Fruit fly (Drosophila melanogaster) ovary, adult (tissue): ENCODE results near the gene CG12316.

ENCODE experiments used
- CG17801 ChIP-seq: fragments of 200-800 bp; optimal IDR thresholded peaks from 2 replicates; lab custom pipeline; 2019; ENCODE audit warnings: missing biosample characterization, mild to moderate bottlenecking, missing genetic modification characterization, moderate library complexity; ENCODE audit not compliant: partially characterized antibody

Gene CG12316

dm6 chr3L:15136659-15137572 is at the start of gene CG12316:
CG12316 (minus strand) TSS chr3L:15136934.
- TF ChIP-seq CG17801 (GFP tag; lab: Kevin White, UChicago): peak; percentile 68

- TF ChIP-seq CG17801 (GFP tag; lab: Kevin White, UChicago): no peak
Observed at dm6 chr3L:15180816-15181215, 44.1 kb upstream of the CG12316 start.

dm6 chr3L:15178618-15179017 is 41.9 kb upstream of the CG12316 start:
- no peak for TF ChIP-seq CG17801 (GFP tag; lab: Kevin White, UChicago)

- no peak for TF ChIP-seq CG17801 (GFP tag; lab: Kevin White, UChicago)
Observed at dm6 chr3L:15176641-15177215, 40.0 kb upstream of the CG12316 start.

dm6 chr3L:15174823-15175222 is 38.1 kb upstream of the CG12316 start:
- TF ChIP-seq CG17801 (GFP tag; lab: Kevin White, UChicago): no peak

- no peak for TF ChIP-seq CG17801 (GFP tag; lab: Kevin White, UChicago)
Observed at dm6 chr3L:15174086-15174485, 37.4 kb upstream of the CG12316 start.

- TF ChIP-seq CG17801 (GFP tag; lab: Kevin White, UChicago): no peak
Observed at dm6 chr3L:15172404-15173055, 35.8 kb upstream of the CG12316 start.

- TF ChIP-seq CG17801 (GFP tag; lab: Kevin White, UChicago): no peak
Observed at dm6 chr3L:15171769-15172403, 35.2 kb upstream of the CG12316 start.

- TF ChIP-seq CG17801 (GFP tag; lab: Kevin White, UChicago): no peak
Observed at dm6 chr3L:15169795-15170194, 33.1 kb upstream of the CG12316 start.

- no peak for TF ChIP-seq CG17801 (GFP tag; lab: Kevin White, UChicago)
Observed at dm6 chr3L:15169010-15169409, 32.3 kb upstream of the CG12316 start.

- TF ChIP-seq CG17801 (GFP tag; lab: Kevin White, UChicago): no peak
Observed at dm6 chr3L:15163414-15163813, 26.7 kb upstream of the CG12316 start, which contains the start of gene CG7011. CG7011 (minus strand) TSS chr3L:15163628.

- TF ChIP-seq CG17801 (GFP tag; lab: Kevin White, UChicago): no peak
Observed at dm6 chr3L:15162988-15163387, 26.3 kb upstream of the CG12316 start.

- TF ChIP-seq CG17801 (GFP tag; lab: Kevin White, UChicago): no peak
Observed at dm6 chr3L:15162005-15162404, 25.3 kb upstream of the CG12316 start.

- TF ChIP-seq CG17801 (GFP tag; lab: Kevin White, UChicago): peak; percentile 19
Observed at dm6 chr3L:15161549-15161948, 24.8 kb upstream of the CG12316 start, which contains the start of gene CG6878. CG6878 (plus strand) TSS chr3L:15161817.
